Fruit fly (Drosophila melanogaster) whole organism, embryonic: ENCODE data around the gene TMEM216.
A peak's percentile ranks its signal among the peaks of the same experiment; 100 is the strongest.

Experiments used
- CG10654 ChIP-seq: fragments of 200-800 bp; sonication (Bioruptor generic); optimal IDR thresholded peaks from 2 replicates; lab custom pipeline; 2016; ENCODE audit warnings: missing biosample characterization, missing genetic modification characterization
- CG12299 ChIP-seq: fragments of 200-800 bp; sonication (Bioruptor generic); optimal IDR thresholded peaks from 2 replicates; lab custom pipeline; 2018; ENCODE audit warnings: missing biosample characterization, mild to moderate bottlenecking, missing genetic modification characterization
- CG13123 ChIP-seq: fragments of 200-800 bp; sonication (Bioruptor generic); optimal IDR thresholded peaks from 2 replicates; lab custom pipeline; 2016; ENCODE audit warnings: missing biosample characterization, missing genetic modification characterization
- CG15073 ChIP-seq: fragments of 200-800 bp; sonication (Bioruptor generic); optimal IDR thresholded peaks from 2 replicates; lab custom pipeline; 2016; ENCODE audit warnings: missing biosample characterization, missing genetic modification characterization
- CG1603 ChIP-seq: fragments of 200-800 bp; sonication (Bioruptor generic); optimal IDR thresholded peaks from 2 replicates; lab custom pipeline; 2019; ENCODE audit warnings: missing biosample characterization, mild to moderate bottlenecking, missing genetic modification characterization, moderate library complexity
- CG16863 ChIP-seq: fragments of 200-800 bp; sonication (Bioruptor generic); optimal IDR thresholded peaks from 3 replicates; lab custom pipeline; 2016; ENCODE audit warnings: missing biosample characterization, missing genetic modification characterization
- CG17568 ChIP-seq: fragments of 200-800 bp; sonication (Bioruptor generic); optimal IDR thresholded peaks from 2 replicates; lab custom pipeline; 2018; ENCODE audit warnings: missing biosample characterization, mild to moderate bottlenecking, missing genetic modification characterization, moderate library complexity
- CG17612 ChIP-seq: fragments of 200-800 bp; sonication (Bioruptor generic); IDR thresholded peaks from 2 replicates; pipeline ENCODE4 v1.3.6; 2022; ENCODE audit warnings: missing biosample characterization, missing genetic modification characterization
- CG18011 ChIP-seq: fragments of 200-800 bp; sonication (Bioruptor generic); optimal IDR thresholded peaks from 2 replicates; lab custom pipeline; 2017; ENCODE audit warnings: missing biosample characterization, missing genetic modification characterization, mild to moderate bottlenecking, moderate library complexity, missing genotype
- CG2129 ChIP-seq: fragments of 200-800 bp; sonication (Bioruptor generic); IDR thresholded peaks from 2 replicates; pipeline ENCODE4 v1.3.6; 2022; ENCODE audit warnings: missing biosample characterization, missing genetic modification characterization; ENCODE audit not compliant: partially characterized antibody
- CG2202 ChIP-seq: fragments of 200-800 bp; sonication (Bioruptor generic); optimal IDR thresholded peaks from 2 replicates; lab custom pipeline; 2018; ENCODE audit warnings: missing biosample characterization, mild to moderate bottlenecking, missing genetic modification characterization
- CG2712 ChIP-seq: fragments of 200-800 bp; optimal IDR thresholded peaks from 3 replicates; lab custom pipeline; 2019; ENCODE audit warnings: missing biosample characterization, mild to moderate bottlenecking, missing genetic modification characterization, moderate library complexity
- CG31365 ChIP-seq: fragments of 200-800 bp; sonication (Bioruptor generic); optimal IDR thresholded peaks from 2 replicates; lab custom pipeline; 2018; ENCODE audit warnings: missing biosample characterization, mild to moderate bottlenecking, missing genetic modification characterization
- CG33557 ChIP-seq: fragments of 200-800 bp; sonication (Bioruptor generic); optimal IDR thresholded peaks from 2 replicates; lab custom pipeline; 2019; ENCODE audit warnings: missing biosample characterization, mild to moderate bottlenecking, missing genetic modification characterization, moderate library complexity
- CG43689 ChIP-seq: fragments of 200-800 bp; sonication (Bioruptor generic); IDR thresholded peaks from 2 replicates; pipeline ENCODE4 v1.3.6; 2022; ENCODE audit warnings: missing biosample characterization, missing genetic modification characterization
- CG4707 ChIP-seq: fragments of 200-800 bp; sonication (Bioruptor generic); optimal IDR thresholded peaks from 2 replicates; lab custom pipeline; 2018; ENCODE audit warnings: missing biosample characterization, mild to moderate bottlenecking, missing genetic modification characterization, moderate library complexity
- CG4730 ChIP-seq: fragments of 200-800 bp; sonication (Bioruptor generic); IDR thresholded peaks from 2 replicates; pipeline ENCODE4 v1.3.6; 2022; ENCODE audit warnings: missing biosample characterization, missing genetic modification characterization
- CG6791 ChIP-seq: fragments of 200-800 bp; sonication (Bioruptor generic); IDR thresholded peaks from 3 replicates; pipeline ENCODE4 v1.3.6; 2022; ENCODE audit warnings: missing biosample characterization, missing genetic modification characterization; ENCODE audit not compliant: partially characterized antibody
- CG7372 ChIP-seq: fragments of 200-800 bp; sonication (Bioruptor generic); IDR thresholded peaks from 2 replicates; pipeline ENCODE4 v1.3.6; 2022; ENCODE audit warnings: missing biosample characterization, missing genetic modification characterization
- CG8765 ChIP-seq: fragments of 200-800 bp; sonication (Bioruptor generic); IDR thresholded peaks from 2 replicates; pipeline ENCODE4 v1.3.6; 2022; ENCODE audit warnings: missing biosample characterization, missing genetic modification characterization
- CG8944 ChIP-seq: fragments of 200-800 bp; sonication (Bioruptor generic); optimal IDR thresholded peaks from 3 replicates; lab custom pipeline; 2016; ENCODE audit warnings: missing biosample characterization, missing genetic modification characterization
- D19A ChIP-seq: fragments of 200-800 bp; optimal IDR thresholded peaks from 3 replicates; lab custom pipeline; 2019; ENCODE audit warnings: missing biosample characterization, mild to moderate bottlenecking, missing genetic modification characterization, moderate library complexity
- Dp ChIP-seq: fragments of 200-800 bp; sonication (Bioruptor generic); optimal IDR thresholded peaks from 2 replicates; lab custom pipeline; 2018; ENCODE audit warnings: missing biosample characterization, mild to moderate bottlenecking, missing genetic modification characterization, moderate library complexity
- Mad ChIP-seq: fragments of 200-800 bp; sonication (Bioruptor generic); optimal IDR thresholded peaks from 2 replicates; lab custom pipeline; 2016; ENCODE audit warnings: missing biosample characterization, missing genetic modification characterization
- Pdp1 ChIP-seq, 2 experiments: fragments of 200-800 bp; sonication (Bioruptor generic); optimal IDR thresholded peaks; 3 replicates each; lab custom pipeline; 2016; ENCODE audit warnings: missing biosample characterization in 2 of 2, missing genetic modification characterization in 2 of 2, mild to moderate bottlenecking in 1 of 2, moderate library complexity in 1 of 2
- Sry-δ ChIP-seq: fragments of 200-800 bp; sonication (Bioruptor generic); optimal IDR thresholded peaks from 2 replicates; lab custom pipeline; 2016; ENCODE audit warnings: missing biosample characterization, missing genetic modification characterization
- cato ChIP-seq: fragments of 200-800 bp; sonication (Bioruptor generic); optimal IDR thresholded peaks from 2 replicates; lab custom pipeline; 2016; ENCODE audit warnings: missing biosample characterization, missing genetic modification characterization, borderline replicate concordance
- chm ChIP-seq: fragments of 200-800 bp; sonication (Bioruptor generic); IDR thresholded peaks from 2 replicates; pipeline ENCODE4 v1.3.6; 2022; ENCODE audit warnings: missing biosample characterization, missing genetic modification characterization
- chn ChIP-seq: fragments of 200-800 bp; sonication (Bioruptor generic); optimal IDR thresholded peaks from 2 replicates; lab custom pipeline; 2016; ENCODE audit warnings: missing biosample characterization, missing genetic modification characterization
- corto ChIP-seq: fragments of 200-800 bp; sonication (Bioruptor generic); optimal IDR thresholded peaks from 2 replicates; lab custom pipeline; 2016; ENCODE audit warnings: missing biosample characterization, mild to moderate bottlenecking, missing genetic modification characterization, moderate library complexity
- crol ChIP-seq: fragments of 200-800 bp; sonication (Bioruptor generic); IDR thresholded peaks from 2 replicates; pipeline ENCODE4 v1.3.6; 2022; ENCODE audit warnings: missing biosample characterization, missing genetic modification characterization
- disco-r ChIP-seq: fragments of 200-800 bp; sonication (Bioruptor generic); optimal IDR thresholded peaks from 2 replicates; lab custom pipeline; 2016; ENCODE audit warnings: missing biosample characterization, missing genetic modification characterization
- en ChIP-seq: fragments of 200-800 bp; sonication (Bioruptor generic); optimal IDR thresholded peaks from 2 replicates; lab custom pipeline; 2016; ENCODE audit warnings: missing biosample characterization, missing genetic modification characterization
- gt ChIP-seq: fragments of 200-800 bp; sonication (Bioruptor generic); IDR thresholded peaks from 2 replicates; pipeline ENCODE4 v1.3.6; 2022; ENCODE audit warnings: missing biosample characterization, missing genetic modification characterization
- hbn ChIP-seq: fragments of 200-800 bp; sonication (Bioruptor generic); IDR thresholded peaks from 2 replicates; pipeline ENCODE4 v1.3.6; 2022; ENCODE audit warnings: missing biosample characterization, missing genetic modification characterization; ENCODE audit not compliant: partially characterized antibody
- inv ChIP-seq: fragments of 200-800 bp; sonication (Bioruptor generic); IDR thresholded peaks from 2 replicates; pipeline ENCODE4 v1.3.6; 2022; ENCODE audit warnings: missing biosample characterization, missing genetic modification characterization; ENCODE audit not compliant: partially characterized antibody
- jing ChIP-seq: fragments of 200-800 bp; sonication (Bioruptor generic); optimal IDR thresholded peaks from 2 replicates; lab custom pipeline; 2018; ENCODE audit warnings: missing biosample characterization, mild to moderate bottlenecking, missing genetic modification characterization
- mirr ChIP-seq: fragments of 200-800 bp; sonication (Bioruptor generic); optimal IDR thresholded peaks from 3 replicates; lab custom pipeline; 2018; ENCODE audit warnings: missing biosample characterization, mild to moderate bottlenecking, missing genetic modification characterization
- mld ChIP-seq: fragments of 200-800 bp; sonication (Bioruptor generic); IDR thresholded peaks from 3 replicates; pipeline ENCODE4 v1.3.6; 2022; ENCODE audit warnings: missing biosample characterization, missing genetic modification characterization; ENCODE audit not compliant: partially characterized antibody
- nerfin-2 ChIP-seq: fragments of 200-800 bp; sonication (Bioruptor generic); IDR thresholded peaks from 2 replicates; pipeline ENCODE4 v1.3.6; 2022; ENCODE audit warnings: missing biosample characterization, missing genetic modification characterization; ENCODE audit not compliant: partially characterized antibody
- onecut ChIP-seq: fragments of 200-800 bp; sonication (Bioruptor generic); IDR thresholded peaks from 2 replicates; pipeline ENCODE4 v1.3.6; 2022; ENCODE audit warnings: missing biosample characterization, missing genetic modification characterization
- pho ChIP-seq: fragments of 200-800 bp; sonication (Bioruptor generic); optimal IDR thresholded peaks from 2 replicates; lab custom pipeline; 2016; ENCODE audit warnings: missing biosample characterization, missing genetic modification characterization
- repo ChIP-seq: fragments of 200-800 bp; sonication (Bioruptor generic); optimal IDR thresholded peaks from 2 replicates; lab custom pipeline; 2016; ENCODE audit warnings: missing biosample characterization, missing genetic modification characterization
- seq ChIP-seq: fragments of 200-800 bp; sonication (Bioruptor generic); IDR thresholded peaks from 2 replicates; pipeline ENCODE4 v1.3.6; 2022; ENCODE audit warnings: missing biosample characterization, missing genetic modification characterization
- slou ChIP-seq: fragments of 200-800 bp; sonication (Bioruptor generic); optimal IDR thresholded peaks from 3 replicates; lab custom pipeline; 2016; ENCODE audit warnings: missing biosample characterization, missing genetic modification characterization
- stc ChIP-seq: fragments of 200-800 bp; sonication (Bioruptor generic); IDR thresholded peaks from 2 replicates; pipeline ENCODE4 v1.3.6; 2022; ENCODE audit warnings: missing biosample characterization, missing genetic modification characterization
- tin ChIP-seq: fragments of 200-800 bp; sonication (Bioruptor generic); optimal IDR thresholded peaks from 3 replicates; lab custom pipeline; 2016; ENCODE audit warnings: missing biosample characterization, missing genetic modification characterization
- trem ChIP-seq: fragments of 200-800 bp; optimal IDR thresholded peaks from 3 replicates; lab custom pipeline; 2019; ENCODE audit warnings: missing biosample characterization, mild to moderate bottlenecking, missing genetic modification characterization, moderate library complexity
- usp ChIP-seq: fragments of >200 bp; optimal IDR thresholded peaks from 2 replicates; lab custom pipeline; 2017; ENCODE audit warnings: missing biosample characterization, missing genetic modification characterization
- zfh1 ChIP-seq: fragments of 200-800 bp; sonication (Bioruptor generic); IDR thresholded peaks from 3 replicates; pipeline ENCODE4 v1.3.6; 2022; ENCODE audit warnings: missing biosample characterization, missing genetic modification characterization
- zfh2 ChIP-seq: fragments of 200-800 bp; sonication (Bioruptor generic); optimal IDR thresholded peaks from 2 replicates; lab custom pipeline; 2016; ENCODE audit warnings: missing biosample characterization, missing genetic modification characterization

The TMEM216 gene

dm6 chr3R:8711890-8712449, 4.1 kb upstream of the TMEM216 start (continued):
- no peak for TF ChIP-seq CG17568
- no peak for TF ChIP-seq chm (GFP tag; lab: Robert Waterston, UW)
- peak; percentile 48 for TF ChIP-seq mirr (GFP tag; lab: Kevin White, UChicago)
- TF ChIP-seq slou (GFP tag; lab: Kevin White, UChicago), result no peak
- TF ChIP-seq zfh2, result no peak
- TF ChIP-seq Mad (GFP tag; lab: Kevin White, UChicago), result no peak
- no peak for TF ChIP-seq nerfin-2 (GFP tag; lab: Robert Waterston, UW)
- no peak for TF ChIP-seq chn (GFP tag; lab: Kevin White, UChicago)
- no peak for TF ChIP-seq jing (GFP tag; lab: Kevin White, UChicago)
- no peak for TF ChIP-seq CG15073 (GFP tag; lab: Kevin White, UChicago)
- no peak for TF ChIP-seq CG12299 (tag; lab: Kevin White, UChicago)
- TF ChIP-seq usp (GFP tag; lab: Kevin White, UChicago), result no peak
- no peak for TF ChIP-seq inv
- no peak for TF ChIP-seq CG8944
- no peak for TF ChIP-seq corto (GFP tag; lab: Kevin White, UChicago)
- TF ChIP-seq crol (GFP tag; lab: Robert Waterston, UW), result no peak
- TF ChIP-seq trem (tag; lab: Kevin White, UChicago), result no peak
- TF ChIP-seq stc (GFP tag; lab: Robert Waterston, UW), result no peak
- TF ChIP-seq D19A, result no peak
- no peak for TF ChIP-seq onecut
- peak; percentile 8 for TF ChIP-seq CG2712 (tag; lab: Kevin White, UChicago)
- no peak for TF ChIP-seq seq
- TF ChIP-seq CG18011 (GFP tag; lab: Kevin White, UChicago), result no peak
- no peak for TF ChIP-seq CG16863 (GFP tag; lab: Kevin White, UChicago)
- TF ChIP-seq zfh1 (GFP tag; lab: Robert Waterston, UW), result 0 out of 3 replicates have a peak, but pooled peaks have one; percentile 3
- TF ChIP-seq CG8765, result no peak
- no peak for TF ChIP-seq CG31365 (tag; lab: Kevin White, UChicago)
- no peak for TF ChIP-seq CG4730
- peak; percentile 86 for TF ChIP-seq CG4707
- no peak for TF ChIP-seq CG6791 (GFP tag; lab: Robert Waterston, UW)
- TF ChIP-seq CG17612 (GFP tag; lab: Robert Waterston, UW), result no peak
- TF ChIP-seq disco-r (GFP tag; lab: Kevin White, UChicago), result no peak
- no peak for TF ChIP-seq hbn (GFP tag; lab: Robert Waterston, UW)
- TF ChIP-seq gt (GFP tag; lab: Robert Waterston, UW), result no peak
- no peak for TF ChIP-seq CG1603
- no peak for TF ChIP-seq pho (GFP tag; lab: Kevin White, UChicago)
- TF ChIP-seq Sry-δ (GFP tag; lab: Kevin White, UChicago), result no peak
- no peak for TF ChIP-seq CG7372 (GFP tag; lab: Robert Waterston, UW)
- no peak for TF ChIP-seq en
- TF ChIP-seq cato (GFP tag; lab: Kevin White, UChicago), result no peak
- TF ChIP-seq tin (GFP tag; lab: Kevin White, UChicago), result no peak
- TF ChIP-seq CG10654, result no peak
- no peak for TF ChIP-seq CG2129 (GFP tag; lab: Robert Waterston, UW)
- no peak for TF ChIP-seq CG2202 (tag; lab: Kevin White, UChicago)
- no peak for TF ChIP-seq CG13123 (GFP tag; lab: Kevin White, UChicago)
- TF ChIP-seq Pdp1 (GFP tag; optimal IDR thresholded peaks at IDR 0.05; lab: Kevin White, UChicago), result no peak
- TF ChIP-seq Dp (GFP tag; lab: Kevin White, UChicago), result no peak
- TF ChIP-seq repo (GFP tag; lab: Kevin White, UChicago), result no peak
- TF ChIP-seq CG33557 (GFP tag; lab: Kevin White, UChicago), result no peak
- TF ChIP-seq CG43689 (GFP tag; lab: Robert Waterston, UW), result no peak
- no peak for TF ChIP-seq mld
